Fruit fly (Drosophila melanogaster) whole organism, embryonic: ENCODE data around the gene Gmppb.

Experiments
- B-H1 ChIP-seq: fragments of 200-800 bp; sonication (Bioruptor generic); IDR thresholded peaks from 3 replicates; pipeline ENCODE4 v1.3.6; 2022; ENCODE audit warnings: missing biosample characterization, missing genetic modification characterization
- BEAF-32 ChIP-seq: fragments of 200-800 bp; sonication (Bioruptor generic); optimal IDR thresholded peaks from 3 replicates; lab custom pipeline; 2017; ENCODE audit warnings: missing biosample characterization, missing genetic modification characterization, mild to moderate bottlenecking, moderate library complexity, missing genetic modification reagents
- CG10959 ChIP-seq: fragments of 200-800 bp; sonication (Bioruptor generic); IDR thresholded peaks from 2 replicates; pipeline ENCODE4 v1.3.6; 2022; ENCODE audit warnings: missing biosample characterization, missing genetic modification characterization
- CG2712 ChIP-seq: fragments of 200-800 bp; optimal IDR thresholded peaks from 3 replicates; lab custom pipeline; 2019; ENCODE audit warnings: missing biosample characterization, mild to moderate bottlenecking, missing genetic modification characterization, moderate library complexity
- CG9932 ChIP-seq: fragments of 200-800 bp; sonication (Bioruptor generic); IDR thresholded peaks from 2 replicates; pipeline ENCODE4 v1.3.6; 2022; ENCODE audit warnings: missing biosample characterization, missing genetic modification characterization
- CkIIα-i1 ChIP-seq: fragments of 200-800 bp; sonication (Bioruptor generic); IDR thresholded peaks from 2 replicates; pipeline ENCODE4 v1.3.6; 2022; ENCODE audit warnings: missing biosample characterization, missing genetic modification characterization
- Sox102F ChIP-seq: fragments of 200-800 bp; sonication (Bioruptor generic); optimal IDR thresholded peaks from 2 replicates; lab custom pipeline; 2018; ENCODE audit warnings: missing biosample characterization, mild to moderate bottlenecking, missing genetic modification characterization, moderate library complexity
- Vsx1 ChIP-seq: fragments of 200-800 bp; sonication (Bioruptor generic); optimal IDR thresholded peaks from 2 replicates; lab custom pipeline; 2017; ENCODE audit warnings: missing biosample characterization, mild to moderate bottlenecking, missing genetic modification characterization, missing genetic modification reagents
- dati ChIP-seq: fragments of 200-800 bp; sonication (Bioruptor generic); IDR thresholded peaks from 2 replicates; pipeline ENCODE4 v1.3.6; 2022; ENCODE audit warnings: missing biosample characterization, missing genetic modification characterization
- fru ChIP-seq: fragments of >200 bp; optimal IDR thresholded peaks from 2 replicates; lab custom pipeline; 2017
- klu ChIP-seq: fragments of 200-800 bp; sonication (Bioruptor generic); IDR thresholded peaks from 2 replicates; pipeline ENCODE4 v1.3.6; 2022; ENCODE audit warnings: missing biosample characterization, missing genetic modification characterization
- sqz ChIP-seq: fragments of 200-800 bp; sonication (Bioruptor generic); optimal IDR thresholded peaks from 3 replicates; lab custom pipeline; 2018; ENCODE audit warnings: missing biosample characterization, mild to moderate bottlenecking, missing genetic modification characterization
- ssp ChIP-seq: fragments of 200-800 bp; sonication (Bioruptor generic); IDR thresholded peaks from 2 replicates; pipeline ENCODE4 v1.3.6; 2022; ENCODE audit warnings: missing biosample characterization, missing genetic modification characterization
- z ChIP-seq: fragments of 200-800 bp; sonication (Bioruptor generic); IDR thresholded peaks from 3 replicates; pipeline ENCODE4 v1.3.6; 2022; ENCODE audit warnings: missing biosample characterization, missing genetic modification characterization

- TF ChIP-seq CG2712 (no peak), z (GFP tag; lab: Robert Waterston, UW) (peak; percentile 93), dati (no peak), Vsx1 (GFP tag; lab: Kevin White, UChicago) (no peak), CG10959 (GFP tag; lab: Robert Waterston, UW) (no peak), sqz (GFP tag; lab: Kevin White, UChicago) (no peak), B-H1 (no peak), fru (lab: Kevin White, UChicago) (no peak), CkIIα-i1 (no peak), Sox102F (GFP tag; lab: Kevin White, UChicago) (no peak), ssp (no peak), CG9932 (GFP tag; lab: Robert Waterston, UW) (no peak), BEAF-32 (GFP tag; lab: Kevin White, UChicago) (no peak), klu (GFP tag; lab: Robert Waterston, UW) (no peak)
Measured at dm6 chr3R:4811124-4811935, at the start of gene Gmppb.
